Fruit fly (Drosophila melanogaster) whole organism, embryonic: ENCODE results near the gene CG42487.
A peak's percentile ranks its signal among the peaks of the same experiment; 100 is the strongest.

Source experiments
- Ada2b ChIP-seq: fragments of 200-800 bp; sonication (Bioruptor generic); IDR thresholded peaks from 2 replicates; pipeline ENCODE4 v1.3.6; 2022; ENCODE audit warnings: missing biosample characterization, missing genetic modification characterization
- Atf3 ChIP-seq: fragments of 200-800 bp; sonication (Bioruptor generic); optimal IDR thresholded peaks from 3 replicates; lab custom pipeline; 2016; ENCODE audit warnings: missing biosample characterization, missing genetic modification characterization
- Blimp-1 ChIP-seq: fragments of 200-800 bp; sonication (Bioruptor generic); optimal IDR thresholded peaks from 3 replicates; lab custom pipeline; 2018; ENCODE audit warnings: missing biosample characterization, missing genetic modification characterization, mild to moderate bottlenecking, moderate library complexity, missing genetic modification reagents
- CG10147 ChIP-seq: fragments of 200-800 bp; sonication (Bioruptor generic); optimal IDR thresholded peaks from 2 replicates; lab custom pipeline; 2019; ENCODE audit warnings: missing biosample characterization, mild to moderate bottlenecking, missing genetic modification characterization, moderate library complexity
- CG10565 ChIP-seq: fragments of 200-800 bp; sonication (Bioruptor generic); optimal IDR thresholded peaks from 3 replicates; lab custom pipeline; 2016; ENCODE audit warnings: missing biosample characterization, mild to moderate bottlenecking, missing genetic modification characterization
- CG11456 ChIP-seq: fragments of 200-800 bp; sonication (Bioruptor generic); IDR thresholded peaks from 3 replicates; pipeline ENCODE4 v1.3.6; 2022; ENCODE audit warnings: missing biosample characterization, missing genetic modification characterization
- CG11696 ChIP-seq: fragments of 200-800 bp; sonication (Bioruptor generic); IDR thresholded peaks from 2 replicates; pipeline ENCODE4 v1.3.6; 2022; ENCODE audit warnings: missing biosample characterization, missing genetic modification characterization
- CG11723 ChIP-seq: fragments of 200-800 bp; sonication (Bioruptor generic); optimal IDR thresholded peaks from 2 replicates; lab custom pipeline; 2017; ENCODE audit warnings: missing biosample characterization, mild to moderate bottlenecking, missing genetic modification characterization
- CG12299 ChIP-seq: fragments of 200-800 bp; sonication (Bioruptor generic); optimal IDR thresholded peaks from 2 replicates; lab custom pipeline; 2018; ENCODE audit warnings: missing biosample characterization, mild to moderate bottlenecking, missing genetic modification characterization
- CG12391 ChIP-seq: fragments of 200-800 bp; sonication (Bioruptor generic); optimal IDR thresholded peaks from 3 replicates; lab custom pipeline; 2018; ENCODE audit warnings: missing biosample characterization, mild to moderate bottlenecking, missing genetic modification characterization, moderate library complexity
- CG12942 ChIP-seq: fragments of 200-800 bp; sonication (Bioruptor generic); optimal IDR thresholded peaks from 3 replicates; lab custom pipeline; 2016; ENCODE audit warnings: missing biosample characterization, missing genetic modification characterization
- CG13287 ChIP-seq: fragments of 200-800 bp; sonication (Bioruptor generic); IDR thresholded peaks from 2 replicates; pipeline ENCODE4 v1.3.6; 2022; ENCODE audit warnings: missing biosample characterization, missing genetic modification characterization; ENCODE audit not compliant: partially characterized antibody
- CG13775 ChIP-seq: fragments of 200-800 bp; sonication (Bioruptor generic); optimal IDR thresholded peaks from 3 replicates; lab custom pipeline; 2017; ENCODE audit warnings: missing biosample characterization, mild to moderate bottlenecking, missing genetic modification characterization
- CG17361 ChIP-seq: fragments of 200-800 bp; sonication (Bioruptor generic); IDR thresholded peaks from 3 replicates; pipeline ENCODE4 v1.3.6; 2022; ENCODE audit warnings: missing biosample characterization, missing genetic modification characterization
- CG17912 ChIP-seq: fragments of 200-800 bp; sonication (Bioruptor generic); optimal IDR thresholded peaks from 2 replicates; lab custom pipeline; 2018; ENCODE audit warnings: missing biosample characterization, mild to moderate bottlenecking, missing genetic modification characterization
- CG18764 ChIP-seq: fragments of 200-800 bp; sonication (Bioruptor generic); optimal IDR thresholded peaks from 3 replicates; lab custom pipeline; 2016; ENCODE audit warnings: missing biosample characterization, missing genetic modification characterization
- CG2199 ChIP-seq: fragments of 200-800 bp; sonication (Bioruptor generic); IDR thresholded peaks from 3 replicates; pipeline ENCODE4 v1.3.6; 2022; ENCODE audit warnings: missing biosample characterization, missing genetic modification characterization
- CG34376 ChIP-seq: fragments of 200-800 bp; sonication (Bioruptor generic); optimal IDR thresholded peaks from 2 replicates; lab custom pipeline; 2018; ENCODE audit warnings: missing biosample characterization, mild to moderate bottlenecking, missing genetic modification characterization
- CG42726 ChIP-seq: fragments of 200-800 bp; sonication (Bioruptor generic); IDR thresholded peaks from 2 replicates; pipeline ENCODE4 v1.3.6; 2022; ENCODE audit warnings: missing biosample characterization, missing genetic modification characterization; ENCODE audit not compliant: partially characterized antibody
- CG7271 ChIP-seq: fragments of 200-800 bp; sonication (Bioruptor generic); optimal IDR thresholded peaks from 2 replicates; lab custom pipeline; 2018; ENCODE audit warnings: missing biosample characterization, mild to moderate bottlenecking, missing genetic modification characterization, moderate library complexity
- CG8765 ChIP-seq: fragments of 200-800 bp; sonication (Bioruptor generic); IDR thresholded peaks from 2 replicates; pipeline ENCODE4 v1.3.6; 2022; ENCODE audit warnings: missing biosample characterization, missing genetic modification characterization
- CrebB ChIP-seq: fragments of 200-800 bp; sonication (Bioruptor generic); optimal IDR thresholded peaks from 3 replicates; lab custom pipeline; 2018; ENCODE audit warnings: missing biosample characterization, mild to moderate bottlenecking, missing genetic modification characterization
- Ets65A ChIP-seq: fragments of 200-800 bp; sonication (Bioruptor generic); peaks from one replicate; lab custom pipeline; 2016; ENCODE audit warnings: missing biosample characterization, missing genetic modification characterization
- Gug ChIP-seq: fragments of 200-800 bp; sonication (Bioruptor generic); IDR thresholded peaks from 4 replicates; pipeline ENCODE4 v1.3.6; 2022; ENCODE audit warnings: missing biosample characterization, missing genetic modification characterization
- H15 ChIP-seq: fragments of 200-800 bp; sonication (Bioruptor generic); IDR thresholded peaks from 3 replicates; pipeline ENCODE4 v1.3.6; 2022; ENCODE audit warnings: missing biosample characterization, missing genetic modification characterization
- HLH4C ChIP-seq: fragments of 200-800 bp; sonication (Bioruptor generic); IDR thresholded peaks from 3 replicates; pipeline ENCODE4 v1.3.6; 2022; ENCODE audit warnings: missing biosample characterization, missing genetic modification characterization; ENCODE audit not compliant: partially characterized antibody
- Hr51 ChIP-seq, 2 experiments: fragments of 200-800 bp; sonication (Bioruptor generic); optimal IDR thresholded peaks; 2 replicates in 1 of 2; 3 replicates in 1 of 2; lab custom pipeline; 2016 to 2018; ENCODE audit warnings: missing biosample characterization in 2 of 2, missing genetic modification characterization in 2 of 2, mild to moderate bottlenecking in 1 of 2, moderate library complexity in 1 of 2
- Nf-YA ChIP-seq: fragments of 200-800 bp; sonication (Bioruptor generic); IDR thresholded peaks from 2 replicates; pipeline ENCODE4 v1.3.6; 2022; ENCODE audit warnings: missing biosample characterization, missing genetic modification characterization
- Oli ChIP-seq: fragments of 200-800 bp; sonication (Bioruptor generic); optimal IDR thresholded peaks from 2 replicates; lab custom pipeline; 2018; ENCODE audit warnings: missing biosample characterization, mild to moderate bottlenecking, missing genetic modification characterization, moderate library complexity
- Opbp ChIP-seq: fragments of 200-800 bp; sonication (Bioruptor generic); IDR thresholded peaks from 3 replicates; pipeline ENCODE4 v1.3.6; 2022; ENCODE audit warnings: missing biosample characterization, missing genetic modification characterization; ENCODE audit not compliant: partially characterized antibody
- Six4 ChIP-seq: fragments of 200-800 bp; sonication (Bioruptor generic); optimal IDR thresholded peaks from 2 replicates; lab custom pipeline; 2016; ENCODE audit warnings: missing biosample characterization, missing genetic modification characterization
- Vsx1 ChIP-seq: fragments of 200-800 bp; sonication (Bioruptor generic); optimal IDR thresholded peaks from 2 replicates; lab custom pipeline; 2017; ENCODE audit warnings: missing biosample characterization, mild to moderate bottlenecking, missing genetic modification characterization, missing genetic modification reagents
- bigmax ChIP-seq: fragments of 200-800 bp; sonication (Bioruptor generic); optimal IDR thresholded peaks from 2 replicates; lab custom pipeline; 2018; ENCODE audit warnings: missing biosample characterization, mild to moderate bottlenecking, missing genetic modification characterization
- cad ChIP-seq: fragments of >200 bp; optimal IDR thresholded peaks from 2 replicates; lab custom pipeline; 2017; ENCODE audit warnings: missing biosample characterization, missing genetic modification characterization
- en ChIP-seq: fragments of 200-800 bp; sonication (Bioruptor generic); optimal IDR thresholded peaks from 2 replicates; lab custom pipeline; 2016; ENCODE audit warnings: missing biosample characterization, missing genetic modification characterization
- grau ChIP-seq: fragments of 200-800 bp; optimal IDR thresholded peaks from 3 replicates; lab custom pipeline; 2019; ENCODE audit warnings: missing biosample characterization, mild to moderate bottlenecking, missing genetic modification characterization, moderate library complexity
- gsb ChIP-seq: fragments of 200-800 bp; sonication (Bioruptor generic); IDR thresholded peaks from 2 replicates; pipeline ENCODE4 v1.3.6; 2022; ENCODE audit warnings: missing biosample characterization, missing genetic modification characterization
- insv ChIP-seq, 2 experiments: fragments of 200-800 bp; sonication (Bioruptor generic); optimal IDR thresholded peaks; 3 replicates each; lab custom pipeline; 2016 to 2018; ENCODE audit warnings: missing biosample characterization in 2 of 2, missing genetic modification characterization in 2 of 2
- kay ChIP-seq: fragments of 200-800 bp; sonication (Bioruptor generic); optimal IDR thresholded peaks from 2 replicates; lab custom pipeline; 2016; ENCODE audit warnings: missing biosample characterization, missing genetic modification characterization
- lov ChIP-seq, 2 experiments: fragments of 200-800 bp in 1 of 2; fragments of >200 bp in 1 of 2; sonication (Bioruptor generic) in 1 of 2; IDR thresholded peaks in 1 of 2; optimal IDR thresholded peaks in 1 of 2; 2 replicates in 1 of 2; 3 replicates in 1 of 2; pipeline versions ENCODE4 v1.3.6 to Lab custom; 2017 to 2022; ENCODE audit warnings: missing biosample characterization in 1 of 2, missing genetic modification characterization in 1 of 2
- mirr ChIP-seq: fragments of 200-800 bp; sonication (Bioruptor generic); optimal IDR thresholded peaks from 3 replicates; lab custom pipeline; 2018; ENCODE audit warnings: missing biosample characterization, mild to moderate bottlenecking, missing genetic modification characterization
- pum ChIP-seq: fragments of 200-800 bp; sonication (Bioruptor generic); optimal IDR thresholded peaks from 2 replicates; lab custom pipeline; 2016; ENCODE audit warnings: missing biosample characterization, missing genetic modification characterization
- repo ChIP-seq: fragments of 200-800 bp; sonication (Bioruptor generic); optimal IDR thresholded peaks from 2 replicates; lab custom pipeline; 2016; ENCODE audit warnings: missing biosample characterization, missing genetic modification characterization
- trem ChIP-seq: fragments of 200-800 bp; optimal IDR thresholded peaks from 3 replicates; lab custom pipeline; 2019; ENCODE audit warnings: missing biosample characterization, mild to moderate bottlenecking, missing genetic modification characterization, moderate library complexity
- tx ChIP-seq: fragments of 200-800 bp; sonication (Bioruptor generic); optimal IDR thresholded peaks from 2 replicates; lab custom pipeline; 2016; ENCODE audit warnings: missing biosample characterization, missing genetic modification characterization
- unc-4 ChIP-seq: fragments of 200-800 bp; sonication (Bioruptor generic); IDR thresholded peaks from 2 replicates; pipeline ENCODE4 v1.3.6; 2022; ENCODE audit warnings: missing biosample characterization, missing genetic modification characterization; ENCODE audit not compliant: partially characterized antibody
- unpg ChIP-seq: fragments of 200-800 bp; sonication (Bioruptor generic); optimal IDR thresholded peaks from 3 replicates; lab custom pipeline; 2018; ENCODE audit warnings: missing biosample characterization, mild to moderate bottlenecking, missing genetic modification characterization, moderate library complexity

The CG42487 gene

dm6 chr3R:27937752-27938694, 21.0 kb downstream of the CG42487 start, which contains the start of the genes NSD and BOD1 (continued):
- peak; percentile 43 for TF ChIP-seq Six4 (GFP tag; lab: Kevin White, UChicago)
- TF ChIP-seq HLH4C (GFP tag; lab: Robert Waterston, UW), result peak; percentile 90
- no peak for TF ChIP-seq CG11696 (GFP tag; lab: Robert Waterston, UW)
- TF ChIP-seq gsb (GFP tag; lab: Robert Waterston, UW), result no peak
- peak; percentile 80 for TF ChIP-seq Ets65A (GFP tag; lab: Kevin White, UChicago)
- no peak for TF ChIP-seq insv (GFP tag; optimal IDR thresholded peaks at IDR 0.05; lab: Kevin White, UChicago)
- TF ChIP-seq Oli (tag; lab: Kevin White, UChicago), result peak; percentile 58
- TF ChIP-seq CG12942 (GFP tag; lab: Kevin White, UChicago), result peak; percentile 15
- no peak for TF ChIP-seq tx (GFP tag; lab: Kevin White, UChicago)
- no peak for TF ChIP-seq CG12299 (tag; lab: Kevin White, UChicago)
- TF ChIP-seq mirr (GFP tag; lab: Kevin White, UChicago), result peak; percentile 42
- no peak for TF ChIP-seq CG2199 (GFP tag; lab: Robert Waterston, UW)
- no peak for TF ChIP-seq Hr51 (GFP tag; optimal IDR thresholded peaks at IDR 0.05; lab: Kevin White, UChicago)
- no peak for TF ChIP-seq CG11723 (GFP tag; lab: Kevin White, UChicago)
- TF ChIP-seq CrebB (tag; lab: Kevin White, UChicago), result no peak
- TF ChIP-seq CG11456 (GFP tag; lab: Robert Waterston, UW), result peak; percentile 86
- TF ChIP-seq trem (tag; lab: Kevin White, UChicago), result peak; percentile 95
- no peak for TF ChIP-seq repo (GFP tag; lab: Kevin White, UChicago)
- peak; percentile 53; the same call in 1 of the 2 replicates for TF ChIP-seq CG8765 (GFP tag; lab: Robert Waterston, UW)
- peak; percentile 80 for TF ChIP-seq unc-4 (GFP tag; lab: Robert Waterston, UW)
- TF ChIP-seq en (GFP tag; lab: Kevin White, UChicago), result no peak
- TF ChIP-seq Gug, result peak; percentile 82
- no peak for TF ChIP-seq kay (GFP tag; lab: Kevin White, UChicago)
- peak; percentile 85 for TF ChIP-seq CG13287 (GFP tag; lab: Robert Waterston, UW)
- no peak for TF ChIP-seq Vsx1 (GFP tag; lab: Kevin White, UChicago)
- TF ChIP-seq Opbp (GFP tag; lab: Robert Waterston, UW), result peak; percentile 98
- TF ChIP-seq unpg, result peak; percentile 46
- TF ChIP-seq CG17361, result peak; percentile 87; the same call in 2 of the 3 replicates
- peak; percentile 98 for TF ChIP-seq CG42726
- TF ChIP-seq H15 (GFP tag; lab: Robert Waterston, UW), result peak; percentile 48; the same call in 1 of the 3 replicates
- TF ChIP-seq CG10147 (GFP tag; lab: Kevin White, UChicago), result peak; percentile 25
- TF ChIP-seq CG7271, result no peak
- TF ChIP-seq pum (GFP tag; lab: Kevin White, UChicago), result no peak
- TF ChIP-seq Atf3 (GFP tag; lab: Kevin White, UChicago), result no peak
- no peak for TF ChIP-seq CG17912 (GFP tag; lab: Kevin White, UChicago)
- no peak for TF ChIP-seq Nf-YA (GFP tag; lab: Robert Waterston, UW)
- peak; percentile 48 for TF ChIP-seq CG12391 (tag; lab: Kevin White, UChicago)
- TF ChIP-seq lov (optimal IDR thresholded peaks at IDR 0.05; lab: Kevin White, UChicago), result no peak
- peak; percentile 47; the same call in 1 of the 3 replicates for TF ChIP-seq lov (GFP tag; IDR thresholded peaks at IDR 0.05; lab: Robert Waterston, UW)
- peak; percentile 59 for TF ChIP-seq grau
- TF ChIP-seq Ada2b (GFP tag; lab: Robert Waterston, UW), result peak; percentile 66
- TF ChIP-seq CG13775 (GFP tag; lab: Kevin White, UChicago), result peak; percentile 71
- no peak for TF ChIP-seq bigmax (GFP tag; lab: Kevin White, UChicago)
- no peak for TF ChIP-seq CG18764 (GFP tag; lab: Kevin White, UChicago)
- no peak for TF ChIP-seq Blimp-1 (GFP tag; lab: Kevin White, UChicago)
- no peak for TF ChIP-seq cad (GFP tag; lab: Kevin White, UChicago)
- no peak for TF ChIP-seq CG34376 (GFP tag; lab: Kevin White, UChicago)
- TF ChIP-seq CG10565 (GFP tag; lab: Kevin White, UChicago), result no peak
